Worm (Caenorhabditis elegans) whole organism, L1 larva: ENCODE results near the gene C50C3.1.

ENCODE experiments used
- C04F5.9 ChIP-seq: sonication (generic microtip); optimal IDR thresholded peaks from 2 replicates; lab custom pipeline; 2016; ENCODE audit warnings: missing genetic modification characterization, missing compliant biosample characterization
- ama-1 ChIP-seq: fragments of 150-350 bp; optimal IDR thresholded peaks from 2 replicates; lab custom pipeline; 2014
- ceh-82 ChIP-seq, 3 experiments: fragments of 150-350 bp in 1 of 3; sonication (generic microtip) in 2 of 3; optimal IDR thresholded peaks; 2 replicates each; lab custom pipeline; 2014 to 2017; ENCODE audit warnings: missing biosample characterization in 3 of 3, missing genetic modification characterization in 3 of 3
- efl-1 ChIP-seq, 4 experiments: fragments of 150-350 bp; optimal IDR thresholded peaks in 3 of 4; peaks in 1 of 4; 1 replicate in 1 of 4; 2 replicates in 3 of 4; lab custom pipeline; 2014; ENCODE audit warnings: missing biosample characterization in 2 of 4, missing genetic modification characterization in 2 of 4, missing genetic modification reagents in 2 of 4
- hlh-4 ChIP-seq: sonication (generic microtip); optimal IDR thresholded peaks from 2 replicates; lab custom pipeline; 2016; ENCODE audit warnings: mild to moderate bottlenecking, missing genetic modification characterization, missing compliant biosample characterization
- mep-1 ChIP-seq: fragments of 150-350 bp; optimal IDR thresholded peaks from 2 replicates; lab custom pipeline; 2014; ENCODE audit warnings: missing biosample characterization, missing genetic modification characterization
- nhr-12 ChIP-seq: sonication (generic microtip); optimal IDR thresholded peaks from 2 replicates; lab custom pipeline; 2017; ENCODE audit warnings: missing biosample characterization, missing genetic modification characterization
- nhr-237 ChIP-seq: fragments of 150-350 bp; optimal IDR thresholded peaks from 2 replicates; lab custom pipeline; 2014; ENCODE audit warnings: missing biosample characterization, missing genetic modification characterization
- nhr-77 ChIP-seq: fragments of 150-350 bp; optimal IDR thresholded peaks from 2 replicates; lab custom pipeline; 2014; ENCODE audit warnings: missing biosample characterization, missing genetic modification characterization
- snpc-4 ChIP-seq: fragments of 150-350 bp; optimal IDR thresholded peaks from 2 replicates; lab custom pipeline; 2014; ENCODE audit warnings: missing biosample characterization, missing genetic modification characterization
- sptf-1 ChIP-seq: fragments of 150-350 bp; optimal IDR thresholded peaks from 2 replicates; lab custom pipeline; 2014; ENCODE audit warnings: missing biosample characterization, missing genetic modification characterization

ce11 chrIII:8142217-8142616, 49.6 kb upstream of the C50C3.1 start:
- TF ChIP-seq nhr-77 (tag; lab: Kevin White, UChicago), result no peak
- no peak for TF ChIP-seq mep-1 (tag; lab: Kevin White, UChicago)
- no peak for TF ChIP-seq sptf-1
- TF ChIP-seq C04F5.9 (tag; lab: Kevin White, UChicago), result no peak
- TF ChIP-seq efl-1 (optimal IDR thresholded peaks at IDR 0.05; lab: Kevin White, UChicago), result no peak
- no peak for TF ChIP-seq efl-1 (GFP tag; optimal IDR thresholded peaks at IDR 0.05 in 1 of 2; lab: Kevin White, UChicago)
- TF ChIP-seq snpc-4, result no peak
- no peak for TF ChIP-seq ama-1 (lab: Kevin White, UChicago)
- TF ChIP-seq nhr-237 (tag; lab: Kevin White, UChicago), result no peak
- no peak for TF ChIP-seq nhr-12 (tag; lab: Kevin White, UChicago)
- no peak for TF ChIP-seq hlh-4
- no peak for TF ChIP-seq ceh-82 (tag; optimal IDR thresholded peaks at IDR 0.05; lab: Kevin White, UChicago)
